Fruit fly (Drosophila melanogaster) ovary, adult (tissue): ENCODE results near the gene CG34150.
A peak's percentile ranks its signal among the peaks of the same experiment; 100 is the strongest.

Experiments
- CG17801 ChIP-seq: fragments of 200-800 bp; optimal IDR thresholded peaks from 2 replicates; lab custom pipeline; 2019; ENCODE audit warnings: missing biosample characterization, mild to moderate bottlenecking, missing genetic modification characterization, moderate library complexity; ENCODE audit not compliant: partially characterized antibody

The CG34150 gene

dm6 chr3R:24799503-24799902 lies 14.6 kb upstream of the CG34150 start, which contains the start of gene Ude:
Gene Ude (minus strand): TSS chr3R:24799668.
- no peak for TF ChIP-seq CG17801

- TF ChIP-seq CG17801, result no peak
Measured at dm6 chr3R:24805048-24805447, 9.0 kb upstream of the CG34150 start, which contains the start of gene polybromo. Gene polybromo (minus strand): TSS chr3R:24805259.

- TF ChIP-seq CG17801, result no peak
Measured at dm6 chr3R:24807321-24807720, 6.7 kb upstream of the CG34150 start, which contains the start of gene CG6980. Gene CG6980 (plus strand): TSS chr3R:24807621.

- TF ChIP-seq CG17801, result no peak
Measured at dm6 chr3R:24809576-24810279, 4.3 kb upstream of the CG34150 start.

dm6 chr3R:24810844-24811625 lies 3.0 kb upstream of the CG34150 start:
- peak; percentile 73 for TF ChIP-seq CG17801

- no peak for TF ChIP-seq CG17801
Measured at dm6 chr3R:24812394-24812793, 1.7 kb upstream of the CG34150 start.

- TF ChIP-seq CG17801, result no peak
Measured at dm6 chr3R:24812987-24813636, 950 bp upstream of the CG34150 start.

- TF ChIP-seq CG17801, result no peak
Measured at dm6 chr3R:24816993-24817854, 3.2 kb downstream of the CG34150 start, which contains the start of the genes CG5808 and Saf-B. Gene CG5808 (minus strand): TSS chr3R:24817007. Gene Saf-B (plus strand): TSS chr3R:24817464.

dm6 chr3R:24823061-24823460 lies 9.0 kb downstream of the CG34150 start:
- no peak for TF ChIP-seq CG17801

dm6 chr3R:24825548-24825947 lies 11.5 kb downstream of the CG34150 start, which contains the start of gene niki:
Gene niki (minus strand): TSS chr3R:24825648.
- no peak for TF ChIP-seq CG17801

- no peak for TF ChIP-seq CG17801
Measured at dm6 chr3R:24828234-24828633, 14.2 kb downstream of the CG34150 start, which contains the start of gene RabX4. Gene RabX4 (minus strand): TSS chr3R:24828409.

dm6 chr3R:24829887-24830351 lies 15.9 kb downstream of the CG34150 start, which contains the start of the genes Kaz and CG43273:
Gene Kaz (minus strand): TSS chr3R:24829959.
Gene CG43273 (plus strand): TSS chr3R:24830301.
- TF ChIP-seq CG17801, result peak; percentile 60

dm6 chr3R:24833652-24834051 lies 19.6 kb downstream of the CG34150 start, which contains the start of gene sosie:
Gene sosie (plus strand): TSS chr3R:24833952.
- no peak for TF ChIP-seq CG17801

dm6 chr3R:24841063-24841462 lies 27.0 kb downstream of the CG34150 start, which contains the start of gene CG33658:
Gene CG33658 (minus strand): TSS chr3R:24841163.
- no peak for TF ChIP-seq CG17801

- no peak for TF ChIP-seq CG17801
Measured at dm6 chr3R:24841635-24842034, 27.6 kb downstream of the CG34150 start, which contains the start of gene Esp. Gene Esp (plus strand): TSS chr3R:24841935.
